Fruit fly (Drosophila melanogaster): Measurements from ENCODE around the gene KFase.

The KFase gene

dm6 chr2L:6462259-6462658 lies 26.3 kb downstream of the KFase start:
- TF ChIP-seq dl (GFP tag; optimal IDR thresholded peaks at IDR 0.05; ENCODE audit: insufficient read depth in 1 of 2, partially characterized antibody in 2 of 2), result no peak
- TF ChIP-seq lola (GFP tag; optimal IDR thresholded peaks at IDR 0.05), result no peak
- no peak for TF ChIP-seq h (GFP tag; optimal IDR thresholded peaks at IDR 0.05)
- TF ChIP-seq Myc (optimal IDR thresholded peaks at IDR 0.05), result no peak
- TF ChIP-seq ey (GFP tag; optimal IDR thresholded peaks at IDR 0.05), result no peak
- TF ChIP-seq Hnf4 (GFP tag; optimal IDR thresholded peaks at IDR 0.05), result no peak
- no peak for TF ChIP-seq psq (GFP tag; optimal IDR thresholded peaks at IDR 0.05)
- TF ChIP-seq usp (GFP tag; optimal IDR thresholded peaks at IDR 0.05), result no peak
- TF ChIP-seq N (GFP tag; optimal IDR thresholded peaks at IDR 0.05), result no peak
- no peak for TF ChIP-seq jim (GFP tag; optimal IDR thresholded peaks at IDR 0.05)
- TF ChIP-seq CG32264 (GFP tag; optimal IDR thresholded peaks at IDR 0.05), result no peak
- no peak for TF ChIP-seq Hr83 (GFP tag; optimal IDR thresholded peaks at IDR 0.05; ENCODE audit: poor library complexity, severe bottlenecking)
- no peak for TF ChIP-seq fru (GFP tag; optimal IDR thresholded peaks at IDR 0.05)
- TF ChIP-seq sage (GFP tag; optimal IDR thresholded peaks at IDR 0.05), result no peak
- no peak for TF ChIP-seq woc (GFP tag; optimal IDR thresholded peaks at IDR 0.05)
- no peak for TF ChIP-seq CG9705 (GFP tag; optimal IDR thresholded peaks at IDR 0.05)
- no peak for TF ChIP-seq Sp1 (GFP tag; optimal IDR thresholded peaks at IDR 0.05)
- no peak for TF ChIP-seq sv (GFP tag; optimal IDR thresholded peaks at IDR 0.05)
- no peak for TF ChIP-seq br (GFP tag; optimal IDR thresholded peaks at IDR 0.05)
- no peak for TF ChIP-seq Jra (GFP tag; optimal IDR thresholded peaks at IDR 0.05)

dm6 chr2L:6461497-6461896 lies 27.1 kb downstream of the KFase start:
- TF ChIP-seq fru (GFP tag; optimal IDR thresholded peaks at IDR 0.05) (peak; percentile 65), OdsH (GFP tag; optimal IDR thresholded peaks at IDR 0.05) (peak; percentile 69), Sp1 (GFP tag; optimal IDR thresholded peaks at IDR 0.05) (peak; percentile 62), sage (GFP tag; optimal IDR thresholded peaks at IDR 0.05) (no peak), sv (GFP tag; optimal IDR thresholded peaks at IDR 0.05) (no peak), dmrt93B (GFP tag; optimal IDR thresholded peaks at IDR 0.05) (peak; percentile 12), psq (GFP tag; optimal IDR thresholded peaks at IDR 0.05) (peak; percentile 20), CrebA (GFP tag; optimal IDR thresholded peaks at IDR 0.05; ENCODE audit: borderline replicate concordance) (no peak), CG32264 (GFP tag; optimal IDR thresholded peaks at IDR 0.05) (peak; percentile 52), pan (optimal IDR thresholded peaks at IDR 0.05) (no peak), CG9705 (GFP tag; optimal IDR thresholded peaks at IDR 0.05) (peak; percentile 17), usp (GFP tag; optimal IDR thresholded peaks at IDR 0.05) (no peak), Hr78 (GFP tag; optimal IDR thresholded peaks at IDR 0.05) (no peak), br (GFP tag; optimal IDR thresholded peaks at IDR 0.05) (peak; percentile 71), dsf (GFP tag; optimal IDR thresholded peaks at IDR 0.05; ENCODE audit: borderline replicate concordance) (no peak), lola (GFP tag; optimal IDR thresholded peaks at IDR 0.05) (no peak), Jra (GFP tag; optimal IDR thresholded peaks at IDR 0.05) (no peak), Dfd (GFP tag; optimal IDR thresholded peaks at IDR 0.05) (no peak), foxo (GFP tag; optimal IDR thresholded peaks at IDR 0.05) (peak in 1 of 2 experiments; percentile 67), HLH106 (tag; optimal IDR thresholded peaks at IDR 0.05) (peak; percentile 42), Rel (GFP tag; optimal IDR thresholded peaks at IDR 0.05) (no peak), Rel (tag; optimal IDR thresholded peaks at IDR 0.05) (peak; percentile 22), woc (GFP tag; optimal IDR thresholded peaks at IDR 0.05) (peak; percentile 17), Mio (GFP tag; optimal IDR thresholded peaks at IDR 0.05) (no peak), Dif (GFP tag; optimal IDR thresholded peaks at IDR 0.05; ENCODE audit: partially characterized antibody) (no peak), h (GFP tag; optimal IDR thresholded peaks at IDR 0.05) (peak; percentile 88), dl (GFP tag; optimal IDR thresholded peaks at IDR 0.05; ENCODE audit: insufficient read depth in 1 of 2, partially characterized antibody in 2 of 2) (no peak), tai (GFP tag; optimal IDR thresholded peaks at IDR 0.05) (no peak), Hnf4 (GFP tag; optimal IDR thresholded peaks at IDR 0.05) (peak; percentile 61), Vsx2 (GFP tag; optimal IDR thresholded peaks at IDR 0.05; ENCODE audit: partially characterized antibody) (no peak), rgr (GFP tag; optimal IDR thresholded peaks at IDR 0.05) (peak; percentile 87), brk (GFP tag; optimal IDR thresholded peaks at IDR 0.05) (no peak), Myc (optimal IDR thresholded peaks at IDR 0.05) (no peak), Hr83 (GFP tag; optimal IDR thresholded peaks at IDR 0.05; ENCODE audit: poor library complexity, severe bottlenecking) (peak; percentile 97), N (GFP tag; optimal IDR thresholded peaks at IDR 0.05) (no peak), Abd-B (GFP tag; optimal IDR thresholded peaks at IDR 0.05) (no peak)
